Worm (Caenorhabditis elegans) whole organism, L3 larva: ENCODE results near the gene nspe-1.
A peak's percentile ranks its signal among the peaks of the same experiment; 100 is the strongest.
"Not testable (repeated sequence)": the region's sequence is repeated elsewhere in the genome, so short reads cannot be mapped to it uniquely, and the experiment has no call there.

Experiments
- R02D3.7 ChIP-seq: fragments of 150-350 bp; optimal IDR thresholded peaks from 2 replicates; lab custom pipeline; 2014; ENCODE audit warnings: missing biosample characterization, missing genetic modification characterization
- ZK546.5 ChIP-seq: sonication (generic microtip); optimal IDR thresholded peaks from 2 replicates; lab custom pipeline; 2017; ENCODE audit warnings: missing biosample characterization, missing genetic modification characterization
- aly-2 ChIP-seq: fragments of 150-350 bp; optimal IDR thresholded peaks from 2 replicates; lab custom pipeline; 2014; ENCODE audit warnings: missing biosample characterization, missing genetic modification characterization
- ceh-28 ChIP-seq: fragments of 150-350 bp; optimal IDR thresholded peaks from 2 replicates; lab custom pipeline; 2014; ENCODE audit warnings: missing biosample characterization, missing genetic modification reagents, missing genetic modification characterization
- ceh-82 ChIP-seq: fragments of 150-350 bp; optimal IDR thresholded peaks from 2 replicates; lab custom pipeline; 2014; ENCODE audit warnings: missing biosample characterization, missing genetic modification characterization
- ceh-9 ChIP-seq: sonication (generic microtip); optimal IDR thresholded peaks from 2 replicates; lab custom pipeline; 2018; ENCODE audit warnings: missing biosample characterization, missing genetic modification characterization
- egl-27 ChIP-seq: sonication (generic microtip); optimal IDR thresholded peaks from 4 replicates; lab custom pipeline; 2017; ENCODE audit warnings: missing biosample characterization, missing genetic modification reagents, missing genetic modification characterization
- elt-2 ChIP-seq: sonication (generic microtip); optimal IDR thresholded peaks from 2 replicates; lab custom pipeline; 2016; ENCODE audit warnings: missing genetic modification reagents, mild to moderate bottlenecking, missing genetic modification characterization, missing compliant biosample characterization
- elt-3 ChIP-seq, 3 experiments: fragments of 150-350 bp in 1 of 3; sonication (generic microtip) in 2 of 3; optimal IDR thresholded peaks; 2 replicates in 2 of 3; 4 replicates in 1 of 3; lab custom pipeline; 2014 to 2017; ENCODE audit warnings: missing biosample characterization in 3 of 3, missing genetic modification characterization in 3 of 3
- eor-1 ChIP-seq, 2 experiments: fragments of 150-350 bp; optimal IDR thresholded peaks; 2 replicates each; lab custom pipeline; 2014 to 2018; ENCODE audit warnings: missing biosample characterization in 2 of 2, missing genetic modification characterization in 2 of 2
- fkh-2 ChIP-seq: fragments of 150-350 bp; optimal IDR thresholded peaks from 2 replicates; lab custom pipeline; 2014; ENCODE audit warnings: missing biosample characterization, missing genetic modification reagents, missing genetic modification characterization
- fos-1 ChIP-seq: fragments of 150-350 bp; optimal IDR thresholded peaks from 2 replicates; lab custom pipeline; 2014; ENCODE audit warnings: missing biosample characterization, missing genetic modification characterization
- hmg-11 ChIP-seq: sonication (generic microtip); optimal IDR thresholded peaks from 2 replicates; lab custom pipeline; 2016; ENCODE audit warnings: missing genetic modification characterization, missing compliant biosample characterization
- lin-15B ChIP-seq: fragments of 150-350 bp; optimal IDR thresholded peaks from 2 replicates; lab custom pipeline; 2014; ENCODE audit warnings: missing biosample characterization, missing genetic modification characterization
- lin-39 ChIP-seq: fragments of 150-350 bp; optimal IDR thresholded peaks from 2 replicates; lab custom pipeline; 2018; ENCODE audit warnings: missing biosample characterization, missing genetic modification reagents, missing genetic modification characterization
- lsy-12 ChIP-seq: sonication (generic microtip); optimal IDR thresholded peaks from 2 replicates; lab custom pipeline; 2016; ENCODE audit warnings: mild to moderate bottlenecking, missing genetic modification characterization, missing compliant biosample characterization
- mdl-1 ChIP-seq: fragments of 150-350 bp; optimal IDR thresholded peaks from 2 replicates; lab custom pipeline; 2014; ENCODE audit warnings: missing biosample characterization, missing genetic modification characterization
- mml-1 ChIP-seq: fragments of 150-350 bp; sonication (generic microtip); optimal IDR thresholded peaks from 3 replicates; lab custom pipeline; 2014; ENCODE audit warnings: missing biosample characterization, missing genetic modification characterization
- nfya-1 ChIP-seq: sonication (generic microtip); optimal IDR thresholded peaks from 2 replicates; lab custom pipeline; 2017; ENCODE audit warnings: missing genetic modification characterization, mild to moderate bottlenecking, missing compliant biosample characterization, antibody characterized with exemption, moderate library complexity; ENCODE audit not compliant: insufficient read depth
- nhr-11 ChIP-seq: fragments of 150-350 bp; optimal IDR thresholded peaks from 2 replicates; lab custom pipeline; 2014; ENCODE audit warnings: missing biosample characterization, missing genetic modification characterization
- nhr-12 ChIP-seq: fragments of 150-350 bp; optimal IDR thresholded peaks from 2 replicates; lab custom pipeline; 2014; ENCODE audit warnings: missing biosample characterization, missing genetic modification characterization
- nhr-23 ChIP-seq: fragments of 150-350 bp; optimal IDR thresholded peaks from 2 replicates; lab custom pipeline; 2014; ENCODE audit warnings: missing biosample characterization, missing genetic modification reagents, missing genetic modification characterization
- nhr-25 ChIP-seq: sonication (generic microtip); optimal IDR thresholded peaks from 2 replicates; lab custom pipeline; 2017; ENCODE audit warnings: missing biosample characterization, missing genetic modification characterization
- nhr-43 ChIP-seq: sonication (generic microtip); optimal IDR thresholded peaks from 2 replicates; lab custom pipeline; 2016; ENCODE audit warnings: mild to moderate bottlenecking, missing genetic modification characterization, missing compliant biosample characterization; ENCODE audit not compliant: poor library complexity, severe bottlenecking
- nhr-67 ChIP-seq: fragments of 150-350 bp; optimal IDR thresholded peaks from 2 replicates; lab custom pipeline; 2014; ENCODE audit warnings: missing biosample characterization, missing genetic modification characterization
- nhr-76 ChIP-seq: fragments of 150-350 bp; sonication (generic microtip); optimal IDR thresholded peaks from 5 replicates; lab custom pipeline; 2014; ENCODE audit warnings: missing biosample characterization, missing genetic modification characterization
- nhr-77 ChIP-seq: fragments of 150-350 bp; optimal IDR thresholded peaks from 2 replicates; lab custom pipeline; 2014; ENCODE audit warnings: missing biosample characterization, missing genetic modification characterization
- pha-4 ChIP-seq: fragments of 150-350 bp; optimal IDR thresholded peaks from 2 replicates; lab custom pipeline; 2014; ENCODE audit warnings: missing biosample characterization, missing genetic modification reagents, missing genetic modification characterization
- pqm-1 ChIP-seq: fragments of 150-350 bp; optimal IDR thresholded peaks from 2 replicates; lab custom pipeline; 2017; ENCODE audit warnings: missing biosample characterization, missing genetic modification characterization, inconsistent platforms
- snpc-4 ChIP-seq: fragments of 150-350 bp; optimal IDR thresholded peaks from 2 replicates; lab custom pipeline; 2014; ENCODE audit warnings: missing biosample characterization, missing genetic modification characterization
- unc-62 ChIP-seq: fragments of 150-350 bp; sonication (generic microtip); optimal IDR thresholded peaks from 4 replicates; lab custom pipeline; 2014; ENCODE audit warnings: missing biosample characterization, missing genetic modification reagents, missing genetic modification characterization
- ztf-11 ChIP-seq: fragments of 150-350 bp; optimal IDR thresholded peaks from 2 replicates; lab custom pipeline; 2014; ENCODE audit warnings: missing biosample characterization, missing genetic modification characterization
- ztf-4 ChIP-seq: fragments of 150-350 bp; optimal IDR thresholded peaks from 2 replicates; lab custom pipeline; 2014; ENCODE audit warnings: missing biosample characterization, missing genetic modification characterization

Gene nspe-1

DNA sequence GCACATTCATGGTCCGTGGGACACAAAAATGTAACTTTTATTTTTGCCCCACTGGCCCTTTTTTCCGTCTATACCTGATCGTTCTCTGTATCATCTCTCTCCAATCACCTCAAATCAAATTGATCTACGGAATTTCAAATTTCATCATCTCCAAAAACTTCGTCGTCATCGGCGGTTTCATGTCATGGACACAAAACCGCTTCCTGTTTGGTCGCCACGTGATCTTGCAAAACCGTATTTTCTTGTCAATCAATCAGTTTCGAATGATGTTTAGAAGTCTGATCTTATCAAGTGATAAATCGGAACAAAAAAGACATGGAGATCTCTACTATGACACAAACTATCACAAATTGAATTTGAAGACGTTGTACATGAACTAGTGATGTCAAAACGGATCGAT lies 5.0 kb upstream of the nspe-1 start:
- TF ChIP-seq nhr-25 (tag; lab: Kevin White, UChicago) (peak; percentile 86), egl-27 (tag; lab: Kevin White, UChicago) (peak; percentile 56), nhr-43 (tag; lab: Kevin White, UChicago) (peak; percentile 98), unc-62 (GFP tag; lab: Kevin White, UChicago) (peak; percentile 46), nhr-23 (tag; lab: Kevin White, UChicago) (peak; percentile 98), mdl-1 (tag; lab: Kevin White, UChicago) (peak; percentile 47), nhr-67 (tag; lab: Kevin White, UChicago) (no peak), pha-4 (no peak), elt-3 (tag; optimal IDR thresholded peaks at IDR 0.05; lab: Kevin White, UChicago) (peak in 2 of 3 experiments; percentile 81 to 87), elt-2 (tag; lab: Kevin White, UChicago) (no peak), ZK546.5 (tag; lab: Kevin White, UChicago) (no peak), R02D3.7 (tag; lab: Kevin White, UChicago) (peak; percentile 19)

- not testable (repeated sequence) for TF ChIP-seq mml-1, ceh-28, ztf-11 (tag; lab: Kevin White, UChicago)
Measured at ce11 chrII:12624433-12624832, 3.8 kb upstream of the nspe-1 start, which contains the start of gene Y38E10A.14. TSS of gene Y38E10A.14 (minus strand) at chrII:12624533.

- TF ChIP-seq fos-1 (tag; lab: Kevin White, UChicago) = no peak
- no peak for TF ChIP-seq nhr-11 (tag; lab: Kevin White, UChicago)
- no peak for TF ChIP-seq eor-1 (tag; optimal IDR thresholded peaks at IDR 0.05; lab: Kevin White, UChicago)
- TF ChIP-seq elt-2 (tag; lab: Kevin White, UChicago) = no peak
- TF ChIP-seq lsy-12 (tag; lab: Kevin White, UChicago) = no peak
- TF ChIP-seq, all 47 proteins: peak for 0
Measured at ce11 chrII:12622843-12623242, 2.2 kb upstream of the nspe-1 start.

- TF ChIP-seq pqm-1 (tag; lab: Kevin White, UChicago) (no peak), mml-1 (tag; lab: Kevin White, UChicago) (no peak), mdl-1 (tag; lab: Kevin White, UChicago) (no peak), nhr-25 (tag; lab: Kevin White, UChicago) (peak; percentile 50), nhr-11 (tag; lab: Kevin White, UChicago) (no peak), hmg-11 (tag; lab: Kevin White, UChicago) (no peak), ZK546.5 (tag; lab: Kevin White, UChicago) (no peak), snpc-4 (tag; lab: Kevin White, UChicago) (no peak), lin-39 (no peak), fos-1 (tag; lab: Kevin White, UChicago) (no peak), ceh-9 (tag; lab: Kevin White, UChicago) (no peak), elt-3 (tag; optimal IDR thresholded peaks at IDR 0.05; lab: Kevin White, UChicago) (no peak), lin-15B (no peak), nhr-43 (tag; lab: Kevin White, UChicago) (peak; percentile 88), elt-2 (tag; lab: Kevin White, UChicago) (no peak), nhr-76 (no peak), fkh-2 (tag; lab: Kevin White, UChicago) (no peak), nhr-12 (tag; lab: Kevin White, UChicago) (no peak), pha-4 (no peak), nhr-23 (tag; lab: Kevin White, UChicago) (peak; percentile 82)
Measured at ce11 chrII:12621908-12622566, 1.4 kb upstream of the nspe-1 start, which contains the start of gene nspe-8. TSS of gene nspe-8 (minus strand) at chrII:12621958.

- no peak for TF ChIP-seq fkh-2 (tag; lab: Kevin White, UChicago)
- no peak for TF ChIP-seq aly-2 (tag; lab: Kevin White, UChicago)
- TF ChIP-seq hmg-11 (tag; lab: Kevin White, UChicago) = no peak
- TF ChIP-seq fos-1 (tag; lab: Kevin White, UChicago) = no peak
- TF ChIP-seq nfya-1 (tag; lab: Kevin White, UChicago) = no peak
- no peak for TF ChIP-seq nhr-77 (tag; lab: Kevin White, UChicago)
- no peak for TF ChIP-seq ceh-82 (tag; lab: Kevin White, UChicago)
- TF ChIP-seq eor-1 (tag; optimal IDR thresholded peaks at IDR 0.05; lab: Kevin White, UChicago) = no peak
- TF ChIP-seq ztf-4 = no peak
- TF ChIP-seq ceh-9 (tag; lab: Kevin White, UChicago) = no peak
- TF ChIP-seq, all 47 proteins: peak for 0
Measured at ce11 chrII:12619288-12619687, 1.4 kb downstream of the nspe-1 start, which contains the start of gene nspe-2. TSS of gene nspe-2 (minus strand) at chrII:12619388.
